Worm (Caenorhabditis elegans) whole organism, late embryonic: ENCODE results near the gene F47C12.8.
A peak's percentile ranks its signal among the peaks of the same experiment; 100 is the strongest.

Experiments
- C38D4.7 ChIP-seq: fragments of 200-800 bp; sonication (Bioruptor generic); optimal IDR thresholded peaks from 2 replicates; lab custom pipeline; 2018; ENCODE audit warnings: mild to moderate bottlenecking, missing genetic modification characterization, moderate library complexity, missing compliant biosample characterization
- F13H6.1 ChIP-seq: sonication (generic microtip); optimal IDR thresholded peaks from 2 replicates; lab custom pipeline; 2016; ENCODE audit warnings: missing genetic modification characterization, missing compliant biosample characterization
- K02D7.2 ChIP-seq: sonication (generic microtip); optimal IDR thresholded peaks from 2 replicates; lab custom pipeline; 2017; ENCODE audit warnings: mild to moderate bottlenecking, missing genetic modification characterization, missing compliant biosample characterization
- K09A11.1 ChIP-seq: sonication (generic microtip); optimal IDR thresholded peaks from 2 replicates; lab custom pipeline; 2017; ENCODE audit warnings: antibody characterized with exemption, mild to moderate bottlenecking, missing genetic modification characterization, missing compliant biosample characterization; ENCODE audit not compliant: insufficient read depth
- Y22D7AL.16 ChIP-seq: sonication (generic microtip); optimal IDR thresholded peaks from 2 replicates; lab custom pipeline; 2016; ENCODE audit warnings: missing genetic modification characterization, missing compliant biosample characterization
- ama-1 ChIP-seq: fragments of 150-350 bp; optimal IDR thresholded peaks from 2 replicates; lab custom pipeline; 2014
- ceh-18 ChIP-seq: sonication (generic microtip); optimal IDR thresholded peaks from 2 replicates; lab custom pipeline; 2016; ENCODE audit warnings: missing genetic modification characterization, missing compliant biosample characterization
- ceh-2 ChIP-seq: sonication (generic microtip); optimal IDR thresholded peaks from 2 replicates; lab custom pipeline; 2016; ENCODE audit warnings: missing genotype, missing genetic modification characterization, missing compliant biosample characterization
- ceh-24 ChIP-seq: sonication (generic microtip); optimal IDR thresholded peaks from 2 replicates; lab custom pipeline; 2016; ENCODE audit warnings: mild to moderate bottlenecking, missing genetic modification characterization, missing compliant biosample characterization
- ceh-30 ChIP-seq: fragments of 150-350 bp; optimal IDR thresholded peaks from 2 replicates; lab custom pipeline; 2014; ENCODE audit warnings: missing biosample characterization, missing genetic modification characterization
- ceh-31 ChIP-seq: sonication (generic microtip); optimal IDR thresholded peaks from 2 replicates; lab custom pipeline; 2016; ENCODE audit warnings: missing genetic modification characterization, missing compliant biosample characterization
- ceh-34 ChIP-seq: sonication (generic microtip); optimal IDR thresholded peaks from 2 replicates; lab custom pipeline; 2016; ENCODE audit warnings: mild to moderate bottlenecking, missing genetic modification characterization, missing compliant biosample characterization
- ceh-45 ChIP-seq: fragments of 200-800 bp; sonication (Bioruptor generic); IDR thresholded peaks from 2 replicates; pipeline ENCODE4 v1.3.6; 2022; ENCODE audit warnings: missing genetic modification reagents, missing genetic modification characterization, missing compliant biosample characterization
- ceh-48 ChIP-seq: sonication (generic microtip); optimal IDR thresholded peaks from 2 replicates; lab custom pipeline; 2016; ENCODE audit warnings: missing genetic modification characterization, inconsistent platforms, missing compliant biosample characterization
- ceh-6 ChIP-seq: fragments of 200-800 bp; sonication (Bioruptor generic); optimal IDR thresholded peaks from 2 replicates; lab custom pipeline; 2018; ENCODE audit warnings: mild to moderate bottlenecking, missing genetic modification characterization, missing compliant biosample characterization
- che-1 ChIP-seq: sonication (generic microtip); optimal IDR thresholded peaks from 2 replicates; lab custom pipeline; 2016; ENCODE audit warnings: mild to moderate bottlenecking, missing genetic modification characterization, missing compliant biosample characterization
- dmd-4 ChIP-seq: sonication (generic microtip); optimal IDR thresholded peaks from 2 replicates; lab custom pipeline; 2016; ENCODE audit warnings: borderline replicate concordance, missing genetic modification characterization, missing compliant biosample characterization
- elt-2 ChIP-seq: sonication (generic microtip); optimal IDR thresholded peaks from 2 replicates; lab custom pipeline; 2016; ENCODE audit warnings: missing genetic modification reagents, missing genetic modification characterization, missing compliant biosample characterization
- elt-4 ChIP-seq: sonication (generic microtip); optimal IDR thresholded peaks from 2 replicates; lab custom pipeline; 2016; ENCODE audit warnings: missing genetic modification characterization, missing compliant biosample characterization
- ets-4 ChIP-seq: sonication (generic microtip); optimal IDR thresholded peaks from 2 replicates; lab custom pipeline; 2016; ENCODE audit warnings: missing genetic modification characterization, missing compliant biosample characterization
- fkh-6 ChIP-seq: sonication (generic microtip); optimal IDR thresholded peaks from 2 replicates; lab custom pipeline; 2016; ENCODE audit warnings: missing genetic modification characterization, missing compliant biosample characterization
- gmeb-2 ChIP-seq: sonication (generic microtip); optimal IDR thresholded peaks from 2 replicates; lab custom pipeline; 2016; ENCODE audit warnings: missing genetic modification characterization, inconsistent platforms, missing compliant biosample characterization
- hlh-15 ChIP-seq: sonication (generic microtip); optimal IDR thresholded peaks from 2 replicates; lab custom pipeline; 2016; ENCODE audit warnings: missing genetic modification characterization, missing compliant biosample characterization
- hlh-6 ChIP-seq: sonication (generic microtip); optimal IDR thresholded peaks from 2 replicates; lab custom pipeline; 2016; ENCODE audit warnings: missing genotype, missing genetic modification characterization, missing compliant biosample characterization
- lim-6 ChIP-seq: sonication (generic microtip); optimal IDR thresholded peaks from 2 replicates; lab custom pipeline; 2016; ENCODE audit warnings: missing genetic modification characterization, missing compliant biosample characterization
- lin-11 ChIP-seq: fragments of 200-800 bp; sonication (Bioruptor generic); optimal IDR thresholded peaks from 2 replicates; lab custom pipeline; 2018; ENCODE audit warnings: mild to moderate bottlenecking, missing genetic modification characterization, missing compliant biosample characterization
- madf-2 ChIP-seq: sonication (generic microtip); optimal IDR thresholded peaks from 2 replicates; lab custom pipeline; 2017; ENCODE audit warnings: missing genetic modification characterization, missing compliant biosample characterization
- mec-3 ChIP-seq: sonication (generic microtip); optimal IDR thresholded peaks from 2 replicates; lab custom pipeline; 2016; ENCODE audit warnings: borderline replicate concordance, missing genetic modification characterization, missing compliant biosample characterization
- nfya-1 ChIP-seq: sonication (generic microtip); optimal IDR thresholded peaks from 2 replicates; lab custom pipeline; 2017; ENCODE audit warnings: missing genetic modification characterization, mild to moderate bottlenecking, missing compliant biosample characterization, antibody characterized with exemption, moderate library complexity
- npax-4 ChIP-seq: sonication (generic microtip); optimal IDR thresholded peaks from 2 replicates; lab custom pipeline; 2016; ENCODE audit warnings: missing genetic modification characterization, missing compliant biosample characterization
- odd-2 ChIP-seq: sonication (generic microtip); optimal IDR thresholded peaks from 2 replicates; lab custom pipeline; 2017; ENCODE audit warnings: antibody characterized with exemption, mild to moderate bottlenecking, missing genetic modification characterization, missing compliant biosample characterization
- pat-9 ChIP-seq: fragments of 200-800 bp; sonication (Bioruptor generic); optimal IDR thresholded peaks from 2 replicates; lab custom pipeline; 2018; ENCODE audit warnings: mild to moderate bottlenecking, missing genetic modification characterization, moderate library complexity, missing compliant biosample characterization
- pqm-1 ChIP-seq: sonication (generic microtip); optimal IDR thresholded peaks from 2 replicates; lab custom pipeline; 2016; ENCODE audit warnings: missing genetic modification characterization, missing compliant biosample characterization
- pros-1 ChIP-seq: fragments of 150-350 bp; optimal IDR thresholded peaks from 2 replicates; lab custom pipeline; 2014; ENCODE audit warnings: missing biosample characterization, missing genetic modification reagents, missing genetic modification characterization
- ref-2 ChIP-seq: sonication (generic microtip); optimal IDR thresholded peaks from 2 replicates; lab custom pipeline; 2016; ENCODE audit warnings: missing genetic modification characterization, missing compliant biosample characterization
- sox-4 ChIP-seq: sonication (generic microtip); optimal IDR thresholded peaks from 2 replicates; lab custom pipeline; 2017; ENCODE audit warnings: mild to moderate bottlenecking, missing genetic modification characterization, inconsistent platforms, missing compliant biosample characterization
- syd-9 ChIP-seq: sonication (generic microtip); optimal IDR thresholded peaks from 2 replicates; lab custom pipeline; 2016; ENCODE audit warnings: mild to moderate bottlenecking, missing genetic modification characterization, moderate library complexity, missing compliant biosample characterization
- tbx-2 ChIP-seq: sonication (generic microtip); optimal IDR thresholded peaks from 2 replicates; lab custom pipeline; 2016; ENCODE audit warnings: missing genetic modification characterization, missing compliant biosample characterization
- tbx-7 ChIP-seq: sonication (generic microtip); optimal IDR thresholded peaks from 2 replicates; lab custom pipeline; 2016; ENCODE audit warnings: missing genotype, missing genetic modification characterization, missing compliant biosample characterization
- unc-42 ChIP-seq: sonication (generic microtip); optimal IDR thresholded peaks from 2 replicates; lab custom pipeline; 2016; ENCODE audit warnings: missing genotype, missing genetic modification characterization, missing compliant biosample characterization
- unc-86 ChIP-seq: sonication (generic microtip); optimal IDR thresholded peaks from 2 replicates; lab custom pipeline; 2016; ENCODE audit warnings: missing genetic modification characterization, missing compliant biosample characterization
- zip-5 ChIP-seq: sonication (generic microtip); optimal IDR thresholded peaks from 2 replicates; lab custom pipeline; 2016; ENCODE audit warnings: missing genetic modification characterization, missing compliant biosample characterization

F47C12.8 gene

ce11 chrIV:3999662-4000061, 1.2 kb upstream of the F47C12.8 start:
- TF ChIP-seq hlh-15 (no peak), K09A11.1 (tag; lab: Kevin White, UChicago) (no peak), elt-4 (peak; percentile 70)
- TF ChIP-seq, all 69 proteins: peak for 1

- no peak for TF ChIP-seq ama-1
- TF ChIP-seq lim-6 (tag; lab: Kevin White, UChicago) = no peak
- TF ChIP-seq sox-4 (tag; lab: Kevin White, UChicago) = no peak
- no peak for TF ChIP-seq F13H6.1 (tag; lab: Kevin White, UChicago)
- TF ChIP-seq hlh-15 = no peak
- no peak for TF ChIP-seq dmd-4
- no peak for TF ChIP-seq tbx-7 (tag; lab: Kevin White, UChicago)
- no peak for TF ChIP-seq ceh-6 (GFP tag; lab: Kevin White, UChicago)
- no peak for TF ChIP-seq madf-2 (tag; lab: Kevin White, UChicago)
- TF ChIP-seq C38D4.7 (GFP tag; lab: Kevin White, UChicago) = no peak
- TF ChIP-seq hlh-6 = no peak
- no peak for TF ChIP-seq ceh-34 (tag; lab: Kevin White, UChicago)
- no peak for TF ChIP-seq nfya-1
- TF ChIP-seq unc-42 (tag; lab: Kevin White, UChicago) = no peak
- TF ChIP-seq pros-1 (tag; lab: Kevin White, UChicago) = no peak
- no peak for TF ChIP-seq che-1 (tag; lab: Kevin White, UChicago)
- no peak for TF ChIP-seq pat-9
- no peak for TF ChIP-seq ceh-31 (tag; lab: Kevin White, UChicago)
- TF ChIP-seq, all 69 proteins: peak for 0
These were observed 3.0 kb downstream of the F47C12.8 start, which contains the start of gene F47C12.7 for ce11 chrIV:3995384-3995783. Gene F47C12.7 (minus strand): TSS chrIV:3995484.

- no peak for TF ChIP-seq ref-2 (tag; lab: Kevin White, UChicago)
- no peak for TF ChIP-seq elt-2 (tag; lab: Kevin White, UChicago)
- TF ChIP-seq che-1 (tag; lab: Kevin White, UChicago) = no peak
- TF ChIP-seq fkh-6 (tag; lab: Kevin White, UChicago) = no peak
- no peak for TF ChIP-seq ama-1
- TF ChIP-seq mec-3 = no peak
- TF ChIP-seq, all 69 proteins: peak for 0
These were observed 4.1 kb downstream of the F47C12.8 start, which contains the start of gene F47C12.13 for ce11 chrIV:3994318-3994717. Gene F47C12.13 (minus strand): TSS chrIV:3994418.

ce11 chrIV:3993292-3993691, 5.1 kb downstream of the F47C12.8 start, which contains the start of gene F47C12.6:
Gene F47C12.6 (minus strand): TSS chrIV:3993392.
- no peak for TF ChIP-seq Y22D7AL.16 (tag; lab: Kevin White, UChicago)

- TF ChIP-seq che-1 (tag; lab: Kevin White, UChicago) (no peak), elt-2 (tag; lab: Kevin White, UChicago) (peak; percentile 100), zip-5 (tag; lab: Kevin White, UChicago) (peak; percentile 5), madf-2 (tag; lab: Kevin White, UChicago) (no peak), pqm-1 (tag; lab: Kevin White, UChicago) (peak; percentile 83), npax-4 (no peak), ceh-24 (tag; lab: Kevin White, UChicago) (no peak), ref-2 (tag; lab: Kevin White, UChicago) (no peak)
These were observed 9.7 kb downstream of the F47C12.8 start, which contains the start of gene clec-78 for ce11 chrIV:3988638-3989152. Gene clec-78 (plus strand): TSS chrIV:3989102.

- TF ChIP-seq ets-4 (no peak), ceh-2 (no peak), che-1 (tag; lab: Kevin White, UChicago) (no peak), tbx-2 (no peak), gmeb-2 (tag; lab: Kevin White, UChicago) (no peak), ceh-30 (tag; lab: Kevin White, UChicago) (no peak), odd-2 (no peak), unc-86 (tag; lab: Kevin White, UChicago) (no peak), hlh-6 (no peak), K02D7.2 (tag; lab: Kevin White, UChicago) (no peak), hlh-15 (no peak), ceh-45 (GFP tag; lab: Robert Waterston, UW) (no peak), syd-9 (tag; lab: Kevin White, UChicago) (no peak), dmd-4 (no peak), ceh-18 (tag; lab: Kevin White, UChicago) (no peak), lin-11 (tag; lab: Kevin White, UChicago) (no peak), npax-4 (no peak), ceh-48 (tag; lab: Kevin White, UChicago) (no peak)
These were observed 10.3 kb downstream of the F47C12.8 start for ce11 chrIV:3988132-3988531.
